Fruit fly (Drosophila melanogaster) whole organism, embryonic: Measurements from ENCODE around the gene Setx.
A peak's percentile ranks its signal among the peaks of the same experiment; 100 is the strongest.

Source experiments
- Atf-2 ChIP-seq: fragments of 200-800 bp; sonication (Bioruptor generic); optimal IDR thresholded peaks from 2 replicates; lab custom pipeline; 2016; ENCODE audit warnings: missing biosample characterization, missing genetic modification characterization
- Atf3 ChIP-seq: fragments of 200-800 bp; sonication (Bioruptor generic); optimal IDR thresholded peaks from 3 replicates; lab custom pipeline; 2016; ENCODE audit warnings: missing biosample characterization, missing genetic modification characterization
- Bdp1 ChIP-seq: fragments of 200-800 bp; sonication (Bioruptor generic); optimal IDR thresholded peaks from 3 replicates; lab custom pipeline; 2016; ENCODE audit warnings: missing biosample characterization, missing genetic modification characterization
- CG10366 ChIP-seq: fragments of 200-800 bp; sonication (Bioruptor generic); IDR thresholded peaks from 2 replicates; pipeline ENCODE4 v1.3.6; 2022; ENCODE audit warnings: missing biosample characterization, missing genetic modification characterization
- CG11093 ChIP-seq: fragments of 200-800 bp; sonication (Bioruptor generic); IDR thresholded peaks from 3 replicates; pipeline ENCODE4 v1.3.6; 2022; ENCODE audit warnings: missing biosample characterization, missing genetic modification characterization
- CG11398 ChIP-seq: fragments of 200-800 bp; sonication (Bioruptor generic); optimal IDR thresholded peaks from 2 replicates; lab custom pipeline; 2016; ENCODE audit warnings: missing biosample characterization, missing genetic modification characterization
- CG11696 ChIP-seq: fragments of 200-800 bp; sonication (Bioruptor generic); IDR thresholded peaks from 2 replicates; pipeline ENCODE4 v1.3.6; 2022; ENCODE audit warnings: missing biosample characterization, missing genetic modification characterization
- CG12769 ChIP-seq: fragments of 200-800 bp; sonication (Bioruptor generic); optimal IDR thresholded peaks from 2 replicates; lab custom pipeline; 2019; ENCODE audit warnings: missing biosample characterization, mild to moderate bottlenecking, missing genetic modification characterization, moderate library complexity
- CG14441 ChIP-seq: fragments of 200-800 bp; sonication (Bioruptor generic); IDR thresholded peaks from 2 replicates; pipeline ENCODE4 v1.3.6; 2022; ENCODE audit warnings: missing biosample characterization, missing genetic modification characterization
- CG14710 ChIP-seq: fragments of 200-800 bp; sonication (Bioruptor generic); optimal IDR thresholded peaks from 3 replicates; lab custom pipeline; 2019; ENCODE audit warnings: missing biosample characterization, mild to moderate bottlenecking, missing genetic modification characterization, moderate library complexity
- CG1529 ChIP-seq: fragments of 200-800 bp; sonication (Bioruptor generic); optimal IDR thresholded peaks from 3 replicates; lab custom pipeline; 2018; ENCODE audit warnings: missing biosample characterization, missing genetic modification characterization
- CG17186 ChIP-seq: fragments of 200-800 bp; sonication (Bioruptor generic); optimal IDR thresholded peaks from 3 replicates; lab custom pipeline; 2017; ENCODE audit warnings: missing biosample characterization, missing genetic modification reagents, missing genetic modification characterization
- CG17385 ChIP-seq: fragments of 200-800 bp; sonication (Bioruptor generic); optimal IDR thresholded peaks from 3 replicates; lab custom pipeline; 2018; ENCODE audit warnings: missing biosample characterization, mild to moderate bottlenecking, missing genetic modification characterization
- CG2129 ChIP-seq: fragments of 200-800 bp; sonication (Bioruptor generic); IDR thresholded peaks from 2 replicates; pipeline ENCODE4 v1.3.6; 2022; ENCODE audit warnings: missing biosample characterization, missing genetic modification characterization; ENCODE audit not compliant: partially characterized antibody
- CG34224 ChIP-seq: fragments of 200-800 bp; sonication (Bioruptor generic); IDR thresholded peaks from 3 replicates; pipeline ENCODE4 v1.3.6; 2022; ENCODE audit warnings: missing biosample characterization, missing genetic modification characterization; ENCODE audit not compliant: partially characterized antibody
- CG7745 ChIP-seq: fragments of 200-800 bp; sonication (Bioruptor generic); optimal IDR thresholded peaks from 2 replicates; lab custom pipeline; 2018; ENCODE audit warnings: missing biosample characterization, mild to moderate bottlenecking, missing genetic modification characterization, moderate library complexity
- CG9609 ChIP-seq: fragments of 200-800 bp; sonication (Bioruptor generic); optimal IDR thresholded peaks from 3 replicates; lab custom pipeline; 2016; ENCODE audit warnings: missing biosample characterization, missing genetic modification characterization
- CG9817 ChIP-seq: fragments of 200-800 bp; sonication (Bioruptor generic); optimal IDR thresholded peaks from 2 replicates; lab custom pipeline; 2018; ENCODE audit warnings: missing biosample characterization, mild to moderate bottlenecking, missing genetic modification characterization, moderate library complexity
- CG9932 ChIP-seq: fragments of 200-800 bp; sonication (Bioruptor generic); IDR thresholded peaks from 2 replicates; pipeline ENCODE4 v1.3.6; 2022; ENCODE audit warnings: missing biosample characterization, missing genetic modification characterization
- CHES-1-like ChIP-seq: fragments of 200-800 bp; sonication (Bioruptor generic); optimal IDR thresholded peaks from 2 replicates; lab custom pipeline; 2016; ENCODE audit warnings: missing biosample characterization, missing genetic modification characterization
- Dbx ChIP-seq: fragments of 200-800 bp; sonication (Bioruptor generic); IDR thresholded peaks from 3 replicates; pipeline ENCODE4 v1.3.6; 2022; ENCODE audit warnings: missing biosample characterization, missing genetic modification characterization
- HLH4C ChIP-seq: fragments of 200-800 bp; sonication (Bioruptor generic); IDR thresholded peaks from 3 replicates; pipeline ENCODE4 v1.3.6; 2022; ENCODE audit warnings: missing biosample characterization, missing genetic modification characterization; ENCODE audit not compliant: partially characterized antibody
- HmgD ChIP-seq: fragments of 200-800 bp; sonication (Bioruptor generic); optimal IDR thresholded peaks from 3 replicates; lab custom pipeline; 2016; ENCODE audit warnings: missing biosample characterization, missing genetic modification characterization
- HmgZ ChIP-seq: fragments of 200-800 bp; sonication (Bioruptor generic); optimal IDR thresholded peaks from 2 replicates; lab custom pipeline; 2018; ENCODE audit warnings: missing biosample characterization, mild to moderate bottlenecking, missing genetic modification characterization
- Hmr ChIP-seq: fragments of 200-800 bp; sonication (Bioruptor generic); optimal IDR thresholded peaks from 3 replicates; lab custom pipeline; 2017; ENCODE audit warnings: mild to moderate bottlenecking, missing biosample characterization, missing genetic modification reagents, missing genetic modification characterization
- Hr78 ChIP-seq, 2 experiments: fragments of 200-800 bp in 1 of 2; fragments of >200 bp in 1 of 2; sonication (Bioruptor generic) in 1 of 2; optimal IDR thresholded peaks; 2 replicates each; lab custom pipeline; 2017 to 2019; ENCODE audit warnings: missing biosample characterization in 2 of 2, missing genetic modification characterization in 2 of 2, mild to moderate bottlenecking in 1 of 2, moderate library complexity in 1 of 2
- Kr ChIP-seq: fragments of 200-800 bp; sonication (Bioruptor generic); optimal IDR thresholded peaks from 2 replicates; lab custom pipeline; 2017; ENCODE audit warnings: missing biosample characterization, mild to moderate bottlenecking, missing genetic modification characterization
- MBD-R2 ChIP-seq: fragments of 200-800 bp; sonication (Bioruptor generic); IDR thresholded peaks from 2 replicates; pipeline ENCODE4 v1.3.6; 2022; ENCODE audit warnings: missing biosample characterization, missing genetic modification characterization
- Mad ChIP-seq: fragments of 200-800 bp; sonication (Bioruptor generic); optimal IDR thresholded peaks from 2 replicates; lab custom pipeline; 2016; ENCODE audit warnings: missing biosample characterization, missing genetic modification characterization
- NC2α ChIP-seq: fragments of 200-800 bp; sonication (Bioruptor generic); optimal IDR thresholded peaks from 2 replicates; lab custom pipeline; 2016; ENCODE audit warnings: missing biosample characterization, missing genetic modification characterization
- Nf-YB ChIP-seq: fragments of 200-800 bp; sonication (Bioruptor generic); optimal IDR thresholded peaks from 3 replicates; lab custom pipeline; 2019; ENCODE audit warnings: missing biosample characterization, mild to moderate bottlenecking, missing genetic modification characterization, moderate library complexity
- Opbp ChIP-seq: fragments of 200-800 bp; sonication (Bioruptor generic); IDR thresholded peaks from 3 replicates; pipeline ENCODE4 v1.3.6; 2022; ENCODE audit warnings: missing biosample characterization, missing genetic modification characterization; ENCODE audit not compliant: partially characterized antibody
- Sry-β ChIP-seq: fragments of 200-800 bp; sonication (Bioruptor generic); optimal IDR thresholded peaks from 2 replicates; lab custom pipeline; 2018; ENCODE audit warnings: missing biosample characterization, mild to moderate bottlenecking, missing genetic modification characterization, moderate library complexity
- TFAM ChIP-seq: fragments of 200-800 bp; sonication (Bioruptor generic); optimal IDR thresholded peaks from 2 replicates; lab custom pipeline; 2017; ENCODE audit warnings: missing biosample characterization, missing genetic modification characterization, inconsistent platforms
- Tbp ChIP-seq: fragments of >200 bp; optimal IDR thresholded peaks from 2 replicates; lab custom pipeline; 2018; ENCODE audit warnings: missing biosample characterization, missing genetic modification characterization
- ash1 ChIP-seq: fragments of 200-800 bp; sonication (Bioruptor generic); optimal IDR thresholded peaks from 2 replicates; lab custom pipeline; 2018; ENCODE audit warnings: missing biosample characterization, mild to moderate bottlenecking, missing genetic modification characterization
- bbx ChIP-seq: fragments of 200-800 bp; sonication (Bioruptor generic); IDR thresholded peaks from 2 replicates; pipeline ENCODE4 v1.3.6; 2022; ENCODE audit warnings: missing biosample characterization, missing genetic modification characterization; ENCODE audit not compliant: partially characterized antibody
- bigmax ChIP-seq: fragments of 200-800 bp; sonication (Bioruptor generic); optimal IDR thresholded peaks from 2 replicates; lab custom pipeline; 2018; ENCODE audit warnings: missing biosample characterization, mild to moderate bottlenecking, missing genetic modification characterization
- cas ChIP-seq: fragments of 200-800 bp; sonication (Bioruptor generic); IDR thresholded peaks from 2 replicates; pipeline ENCODE4 v1.3.6; 2022; ENCODE audit warnings: missing biosample characterization, missing genetic modification characterization
- fd96Cb ChIP-seq: fragments of 200-800 bp; sonication (Bioruptor generic); optimal IDR thresholded peaks from 2 replicates; lab custom pipeline; 2018; ENCODE audit warnings: missing biosample characterization, mild to moderate bottlenecking, missing genetic modification characterization, moderate library complexity
- gce ChIP-seq: fragments of 200-800 bp; sonication (Bioruptor generic); IDR thresholded peaks from 3 replicates; pipeline ENCODE4 v1.3.6; 2022; ENCODE audit warnings: missing biosample characterization, missing genetic modification characterization
- gem ChIP-seq: fragments of 200-800 bp; sonication (Bioruptor generic); optimal IDR thresholded peaks from 2 replicates; lab custom pipeline; 2019; ENCODE audit warnings: missing biosample characterization, mild to moderate bottlenecking, missing genetic modification characterization, moderate library complexity
- h ChIP-seq: fragments of >200 bp; optimal IDR thresholded peaks from 2 replicates; lab custom pipeline; 2017
- insv ChIP-seq, 2 experiments: fragments of 200-800 bp; sonication (Bioruptor generic); optimal IDR thresholded peaks; 3 replicates each; lab custom pipeline; 2016 to 2018; ENCODE audit warnings: missing biosample characterization in 2 of 2, missing genetic modification characterization in 2 of 2
- ken ChIP-seq: fragments of 200-800 bp; sonication (Bioruptor generic); IDR thresholded peaks from 3 replicates; pipeline ENCODE4 v1.3.6; 2022; ENCODE audit warnings: missing biosample characterization, missing genetic modification characterization
- mirr ChIP-seq: fragments of 200-800 bp; sonication (Bioruptor generic); optimal IDR thresholded peaks from 3 replicates; lab custom pipeline; 2018; ENCODE audit warnings: missing biosample characterization, mild to moderate bottlenecking, missing genetic modification characterization
- nmo ChIP-seq: fragments of 200-800 bp; sonication (Bioruptor generic); optimal IDR thresholded peaks from 2 replicates; lab custom pipeline; 2018; ENCODE audit warnings: missing biosample characterization, mild to moderate bottlenecking, missing genetic modification characterization, moderate library complexity
- pita ChIP-seq: fragments of 200-800 bp; sonication (Bioruptor generic); optimal IDR thresholded peaks from 2 replicates; lab custom pipeline; 2017; ENCODE audit warnings: missing biosample characterization, mild to moderate bottlenecking, missing genetic modification characterization
- salm ChIP-seq: fragments of 200-800 bp; sonication (Bioruptor generic); optimal IDR thresholded peaks from 2 replicates; lab custom pipeline; 2018; ENCODE audit warnings: missing biosample characterization, mild to moderate bottlenecking, missing genetic modification characterization
- usp ChIP-seq: fragments of >200 bp; optimal IDR thresholded peaks from 2 replicates; lab custom pipeline; 2017; ENCODE audit warnings: missing biosample characterization, missing genetic modification characterization
- wdn ChIP-seq: fragments of 200-800 bp; sonication (Bioruptor generic); IDR thresholded peaks from 2 replicates; pipeline ENCODE4 v1.3.6; 2022; ENCODE audit warnings: missing biosample characterization, missing genetic modification characterization

Gene Setx

DNA sequence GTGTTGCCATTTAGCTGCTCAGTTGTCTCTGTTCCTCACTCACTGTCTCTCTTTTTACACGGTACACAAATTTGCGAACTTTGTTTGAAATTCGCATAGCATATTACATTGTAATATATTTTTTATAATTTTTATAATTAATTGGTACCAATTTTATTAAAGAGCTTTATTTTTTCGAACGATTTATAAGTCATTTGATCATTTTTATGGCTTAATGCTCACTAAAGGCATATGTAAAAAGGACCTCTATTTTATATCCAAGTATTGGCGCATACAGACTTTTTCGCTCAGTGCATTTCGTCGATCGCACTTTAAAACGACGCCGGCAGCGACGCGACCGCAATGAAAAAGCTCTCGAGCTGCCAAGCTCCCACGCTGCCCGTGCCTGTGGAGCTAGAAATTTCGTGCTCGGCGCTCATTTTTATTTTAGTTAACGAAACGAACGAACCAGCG is 41.2 kb downstream of the Setx start (continued):
- no peak for TF ChIP-seq CG17186 (GFP tag; lab: Kevin White, UChicago)
- TF ChIP-seq CG11696 (GFP tag; lab: Robert Waterston, UW) = peak; percentile 83
- peak; percentile 98 for TF ChIP-seq CG9932 (GFP tag; lab: Robert Waterston, UW)
- TF ChIP-seq MBD-R2 (GFP tag; lab: Robert Waterston, UW) = peak; percentile 85
- peak; percentile 52 for TF ChIP-seq ash1 (GFP tag; lab: Kevin White, UChicago)
- TF ChIP-seq pita (GFP tag; lab: Kevin White, UChicago) = no peak
- TF ChIP-seq CG17385 (GFP tag; lab: Kevin White, UChicago) = peak; percentile 93
- TF ChIP-seq gce (GFP tag; lab: Robert Waterston, UW) = peak; percentile 76; the same call in 1 of the 3 replicates
- TF ChIP-seq CG11398 (GFP tag; lab: Kevin White, UChicago) = peak; percentile 45
- TF ChIP-seq Nf-YB = peak; percentile 84
- peak; percentile 78; the same call in 2 of the 3 replicates for TF ChIP-seq ken (GFP tag; lab: Robert Waterston, UW)
- peak; percentile 99 for TF ChIP-seq Hmr (GFP tag; lab: Kevin White, UChicago)
- no peak for TF ChIP-seq CG2129 (GFP tag; lab: Robert Waterston, UW)
- TF ChIP-seq CG9817 (tag; lab: Kevin White, UChicago) = peak; percentile 97
- TF ChIP-seq gem (tag; lab: Kevin White, UChicago) = peak; percentile 98
- no peak for TF ChIP-seq NC2α (GFP tag; lab: Kevin White, UChicago)
- TF ChIP-seq HLH4C = no peak
- TF ChIP-seq Tbp = no peak
- peak; percentile 89 for TF ChIP-seq salm (tag; lab: Kevin White, UChicago)
- TF ChIP-seq Opbp (GFP tag; lab: Robert Waterston, UW) = no peak
- peak; percentile 82 for TF ChIP-seq Mad
- peak; percentile 97 for TF ChIP-seq HmgZ
- no peak for TF ChIP-seq Sry-β (GFP tag; lab: Kevin White, UChicago)
- peak in 1 of 2 experiments; percentile 61 for TF ChIP-seq Hr78 (GFP tag; optimal IDR thresholded peaks at IDR 0.05; lab: Kevin White, UChicago)
- peak; percentile 45 for TF ChIP-seq CG14710 (tag; lab: Kevin White, UChicago)
- no peak for TF ChIP-seq h (lab: Kevin White, UChicago)
- no peak for TF ChIP-seq Kr (GFP tag; lab: Kevin White, UChicago)
- peak; percentile 98 for TF ChIP-seq Dbx
- no peak for TF ChIP-seq CG7745 (tag; lab: Kevin White, UChicago)
- no peak for TF ChIP-seq TFAM
- no peak for TF ChIP-seq bigmax (GFP tag; lab: Kevin White, UChicago)
- peak; percentile 60 for TF ChIP-seq Bdp1
- TF ChIP-seq CG9609 (GFP tag; lab: Kevin White, UChicago) = peak; percentile 74
- peak; percentile 93 for TF ChIP-seq nmo (GFP tag; lab: Kevin White, UChicago)
- no peak; the same call in 1 of the 2 replicates for TF ChIP-seq bbx (GFP tag; lab: Robert Waterston, UW)
- TF ChIP-seq usp = no peak
- TF ChIP-seq Atf3 (GFP tag; lab: Kevin White, UChicago) = no peak
- peak; percentile 80 for TF ChIP-seq fd96Cb (tag; lab: Kevin White, UChicago)
- peak; percentile 90 for TF ChIP-seq CG11093
- TF ChIP-seq cas (GFP tag; lab: Robert Waterston, UW) = peak; percentile 90
- peak; percentile 69 for TF ChIP-seq CG1529 (GFP tag; lab: Kevin White, UChicago)
- TF ChIP-seq CG10366 (GFP tag; lab: Robert Waterston, UW) = peak; percentile 94
- TF ChIP-seq mirr (GFP tag; lab: Kevin White, UChicago) = peak; percentile 68
- TF ChIP-seq CG14441 (GFP tag; lab: Robert Waterston, UW) = peak; percentile 94
- TF ChIP-seq CHES-1-like (GFP tag; lab: Kevin White, UChicago) = peak; percentile 75
- peak in 1 of 2 experiments; percentile 72 for TF ChIP-seq insv (GFP tag; optimal IDR thresholded peaks at IDR 0.05; lab: Kevin White, UChicago)
- peak; percentile 94 for TF ChIP-seq wdn (GFP tag; lab: Robert Waterston, UW)
- peak; percentile 73 for TF ChIP-seq CG12769 (tag; lab: Kevin White, UChicago)
- TF ChIP-seq CG34224 (GFP tag; lab: Robert Waterston, UW) = no peak
- peak; percentile 29 for TF ChIP-seq HmgD (GFP tag; lab: Kevin White, UChicago)
- peak; percentile 59 for TF ChIP-seq Atf-2
